Fruit fly (Drosophila melanogaster) whole organism, prepupa: ENCODE results near the gene CG32944.

Experiments used
- CG16779 ChIP-seq: fragments of 200-800 bp; sonication (Bioruptor generic); optimal IDR thresholded peaks from 3 replicates; lab custom pipeline; 2017; ENCODE audit warnings: missing biosample characterization, mild to moderate bottlenecking, missing genetic modification characterization
- CG34406 ChIP-seq: fragments of 200-800 bp; sonication (Bioruptor generic); optimal IDR thresholded peaks from 3 replicates; lab custom pipeline; 2016; ENCODE audit warnings: missing biosample characterization, missing genetic modification characterization
- Hr39 ChIP-seq: fragments of 200-800 bp; sonication (Bioruptor generic); optimal IDR thresholded peaks from 2 replicates; lab custom pipeline; 2016; ENCODE audit warnings: missing biosample characterization, missing genetic modification characterization
- Lpt ChIP-seq: fragments of 200-800 bp; sonication (Bioruptor generic); optimal IDR thresholded peaks from 3 replicates; lab custom pipeline; 2016; ENCODE audit warnings: missing biosample characterization, missing genetic modification characterization
- Smox ChIP-seq: fragments of 200-800 bp; sonication (Bioruptor generic); optimal IDR thresholded peaks from 3 replicates; lab custom pipeline; 2016; ENCODE audit warnings: missing biosample characterization, missing genetic modification characterization
- Sox14 ChIP-seq: fragments of 200-800 bp; sonication (Bioruptor generic); optimal IDR thresholded peaks from 3 replicates; lab custom pipeline; 2016; ENCODE audit warnings: missing biosample characterization, missing genetic modification characterization
- fd59A ChIP-seq: fragments of 200-800 bp; sonication (Bioruptor generic); optimal IDR thresholded peaks from 2 replicates; lab custom pipeline; 2017; ENCODE audit warnings: missing biosample characterization, mild to moderate bottlenecking, missing genetic modification characterization, missing genetic modification reagents
- spab ChIP-seq: fragments of 200-800 bp; sonication (Bioruptor generic); optimal IDR thresholded peaks from 2 replicates; lab custom pipeline; 2017; ENCODE audit warnings: missing biosample characterization, mild to moderate bottlenecking, missing genetic modification characterization, missing genetic modification reagents
- topi ChIP-seq: fragments of 200-800 bp; sonication (Bioruptor generic); optimal IDR thresholded peaks from 3 replicates; lab custom pipeline; 2016; ENCODE audit warnings: missing biosample characterization, missing genetic modification characterization

DNA sequence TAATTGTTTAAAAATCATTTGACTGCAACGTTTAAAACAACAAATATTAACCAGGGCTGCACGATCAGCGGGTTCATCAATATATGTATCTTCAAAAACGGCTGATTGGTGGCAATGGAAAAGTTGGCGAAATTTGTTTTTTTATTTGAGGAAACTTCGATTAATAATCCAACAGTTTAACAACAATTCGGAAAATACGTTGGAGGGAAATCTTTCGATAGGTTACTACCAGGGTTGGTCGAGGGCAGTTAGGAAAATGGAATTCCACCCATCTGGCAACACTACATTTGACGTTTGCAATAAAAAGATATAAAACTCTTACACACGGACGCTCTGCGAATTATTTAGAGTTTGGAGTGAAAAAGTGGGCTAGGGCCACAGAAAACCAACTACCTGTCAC, 17.7 kb upstream of the CG32944 start, which contains the start of the genes Lipt2 and CG14650:
- TF ChIP-seq Smox (GFP tag; lab: Kevin White, UChicago) (no peak), Sox14 (GFP tag; lab: Kevin White, UChicago) (peak; percentile 83), CG34406 (GFP tag; lab: Kevin White, UChicago) (no peak), spab (GFP tag; lab: Kevin White, UChicago) (no peak), Hr39 (no peak), fd59A (GFP tag; lab: Kevin White, UChicago) (no peak), CG16779 (no peak), topi (GFP tag; lab: Kevin White, UChicago) (no peak), Lpt (GFP tag; lab: Kevin White, UChicago) (no peak)
